Worm (Caenorhabditis elegans) whole organism, L2 larva: ENCODE measurements around the gene lurp-2.

ENCODE experiments used
- C34F6.9 ChIP-seq: fragments of 150-350 bp; optimal IDR thresholded peaks from 2 replicates; lab custom pipeline; 2014; ENCODE audit warnings: missing biosample characterization, missing genetic modification characterization
- F13H6.1 ChIP-seq: sonication (generic microtip); optimal IDR thresholded peaks from 2 replicates; lab custom pipeline; 2016; ENCODE audit warnings: missing genetic modification characterization, missing compliant biosample characterization
- R02D3.7 ChIP-seq: fragments of 150-350 bp; optimal IDR thresholded peaks from 2 replicates; lab custom pipeline; 2014; ENCODE audit warnings: missing biosample characterization, missing genetic modification characterization
- ZK546.5 ChIP-seq: sonication (generic microtip); optimal IDR thresholded peaks from 2 replicates; lab custom pipeline; 2017; ENCODE audit warnings: missing biosample characterization, missing genetic modification characterization
- alr-1 ChIP-seq: fragments of 150-350 bp; optimal IDR thresholded peaks from 2 replicates; lab custom pipeline; 2014; ENCODE audit warnings: missing biosample characterization, missing genetic modification characterization
- ama-1 ChIP-seq: fragments of 150-350 bp; optimal IDR thresholded peaks from 2 replicates; lab custom pipeline; 2018; ENCODE audit warnings: inconsistent platforms
- blmp-1 ChIP-seq: sonication (generic microtip); optimal IDR thresholded peaks from 2 replicates; lab custom pipeline; 2017; ENCODE audit warnings: missing genetic modification characterization, mild to moderate bottlenecking, missing compliant biosample characterization, antibody characterized with exemption, moderate library complexity; ENCODE audit not compliant: insufficient read depth
- ceh-16 ChIP-seq: fragments of 150-350 bp; optimal IDR thresholded peaks from 2 replicates; lab custom pipeline; 2014; ENCODE audit warnings: missing biosample characterization, missing genetic modification characterization
- ceh-82 ChIP-seq: fragments of 150-350 bp; optimal IDR thresholded peaks from 2 replicates; lab custom pipeline; 2014; ENCODE audit warnings: missing biosample characterization, missing genetic modification characterization
- crh-2 ChIP-seq: sonication (generic microtip); optimal IDR thresholded peaks from 2 replicates; lab custom pipeline; 2017; ENCODE audit warnings: missing biosample characterization, missing genetic modification characterization
- dmd-4 ChIP-seq: sonication (generic microtip); optimal IDR thresholded peaks from 2 replicates; lab custom pipeline; 2017; ENCODE audit warnings: missing biosample characterization, missing genetic modification characterization
- elt-1 ChIP-seq: fragments of 150-350 bp; optimal IDR thresholded peaks from 2 replicates; lab custom pipeline; 2014; ENCODE audit warnings: missing biosample characterization, missing genetic modification characterization
- elt-3 ChIP-seq: sonication (generic microtip); optimal IDR thresholded peaks from 2 replicates; lab custom pipeline; 2017; ENCODE audit warnings: missing biosample characterization, missing genetic modification characterization
- fos-1 ChIP-seq: fragments of 150-350 bp; optimal IDR thresholded peaks from 2 replicates; lab custom pipeline; 2014; ENCODE audit warnings: missing biosample characterization, missing genetic modification characterization
- lin-11 ChIP-seq: fragments of 150-350 bp; sonication (generic microtip); optimal IDR thresholded peaks from 2 replicates; lab custom pipeline; 2014; ENCODE audit warnings: missing biosample characterization, missing genetic modification characterization, inconsistent platforms, mixed read lengths
- lin-13 ChIP-seq: fragments of 150-350 bp; optimal IDR thresholded peaks from 2 replicates; lab custom pipeline; 2014; ENCODE audit warnings: missing biosample characterization, missing genetic modification reagents, missing genetic modification characterization
- lin-39 ChIP-seq: fragments of 150-350 bp; optimal IDR thresholded peaks from 2 replicates; lab custom pipeline; 2014; ENCODE audit warnings: missing biosample characterization, missing genetic modification reagents, missing genetic modification characterization
- lsy-2 ChIP-seq, 2 experiments: fragments of 150-350 bp in 1 of 2; sonication (generic microtip) in 1 of 2; optimal IDR thresholded peaks; 2 replicates each; lab custom pipeline; 2014 to 2017; ENCODE audit warnings: missing biosample characterization in 2 of 2, missing genetic modification characterization in 2 of 2
- mab-5 ChIP-seq: fragments of 150-350 bp; optimal IDR thresholded peaks from 2 replicates; lab custom pipeline; 2014; ENCODE audit warnings: missing biosample characterization, missing genetic modification characterization
- mdl-1 ChIP-seq, 2 experiments: fragments of 150-350 bp in 1 of 2; sonication (generic microtip) in 1 of 2; optimal IDR thresholded peaks; 2 replicates each; lab custom pipeline; 2017; ENCODE audit warnings: missing biosample characterization in 2 of 2, missing genetic modification characterization in 2 of 2
- nhr-10 ChIP-seq: sonication (generic microtip); optimal IDR thresholded peaks from 2 replicates; lab custom pipeline; 2017; ENCODE audit warnings: missing biosample characterization, missing genetic modification characterization
- nhr-11 ChIP-seq: fragments of 150-350 bp; optimal IDR thresholded peaks from 2 replicates; lab custom pipeline; 2014; ENCODE audit warnings: missing biosample characterization, missing genetic modification characterization
- nhr-12 ChIP-seq: fragments of 150-350 bp; optimal IDR thresholded peaks from 2 replicates; lab custom pipeline; 2014; ENCODE audit warnings: missing biosample characterization, missing genetic modification characterization
- nhr-129 ChIP-seq: fragments of 150-350 bp; optimal IDR thresholded peaks from 2 replicates; lab custom pipeline; 2014; ENCODE audit warnings: missing biosample characterization, missing genetic modification characterization
- nhr-21 ChIP-seq: fragments of 150-350 bp; optimal IDR thresholded peaks from 2 replicates; lab custom pipeline; 2014; ENCODE audit warnings: missing biosample characterization, missing genetic modification characterization
- nhr-23 ChIP-seq: fragments of 150-350 bp; optimal IDR thresholded peaks from 2 replicates; lab custom pipeline; 2014; ENCODE audit warnings: missing biosample characterization, missing genetic modification reagents, missing genetic modification characterization
- nhr-237 ChIP-seq: fragments of 150-350 bp; optimal IDR thresholded peaks from 2 replicates; lab custom pipeline; 2014; ENCODE audit warnings: missing biosample characterization, missing genetic modification characterization
- nhr-6 ChIP-seq: fragments of 150-350 bp; optimal IDR thresholded peaks from 2 replicates; lab custom pipeline; 2014; ENCODE audit warnings: missing biosample characterization, missing genetic modification characterization
- nhr-77 ChIP-seq: fragments of 150-350 bp; optimal IDR thresholded peaks from 2 replicates; lab custom pipeline; 2014; ENCODE audit warnings: missing biosample characterization, missing genetic modification characterization
- sem-4 ChIP-seq: fragments of 150-350 bp; optimal IDR thresholded peaks from 2 replicates; lab custom pipeline; 2014; ENCODE audit warnings: missing biosample characterization, missing genetic modification reagents, missing genetic modification characterization
- skn-1 ChIP-seq: sonication (generic microtip); optimal IDR thresholded peaks from 2 replicates; lab custom pipeline; 2017; ENCODE audit warnings: missing biosample characterization, missing genetic modification characterization
- sma-9 ChIP-seq, 2 experiments: fragments of 150-350 bp in 1 of 2; sonication (generic microtip) in 1 of 2; optimal IDR thresholded peaks; 2 replicates each; lab custom pipeline; 2014 to 2016; ENCODE audit warnings: missing genetic modification characterization in 2 of 2, mild to moderate bottlenecking in 1 of 2, missing biosample characterization in 1 of 2, missing compliant biosample characterization in 1 of 2, missing genetic modification reagents in 1 of 2, moderate library complexity in 1 of 2
- snpc-4 ChIP-seq: fragments of 150-350 bp; optimal IDR thresholded peaks from 2 replicates; lab custom pipeline; 2014; ENCODE audit warnings: missing biosample characterization, missing genetic modification characterization
- unc-39 ChIP-seq: fragments of 150-350 bp; optimal IDR thresholded peaks from 2 replicates; lab custom pipeline; 2014; ENCODE audit warnings: missing biosample characterization, missing genetic modification characterization
- unc-55 ChIP-seq: fragments of 150-350 bp; sonication (generic microtip); optimal IDR thresholded peaks from 3 replicates; lab custom pipeline; 2014; ENCODE audit warnings: missing biosample characterization, missing genetic modification reagents, missing genetic modification characterization
- zag-1 ChIP-seq: fragments of 150-350 bp; optimal IDR thresholded peaks from 2 replicates; lab custom pipeline; 2014; ENCODE audit warnings: missing biosample characterization, missing genetic modification characterization
- ztf-11 ChIP-seq: sonication (generic microtip); optimal IDR thresholded peaks from 2 replicates; lab custom pipeline; 2017; ENCODE audit warnings: missing biosample characterization, missing genetic modification characterization

The lurp-2 gene

ce11 chrV:13472062-13472461 is 18.6 kb downstream of the lurp-2 start:
- TF ChIP-seq nhr-129 (tag; lab: Kevin White, UChicago) (peak; percentile 10), unc-55 (GFP tag; lab: Kevin White, UChicago) (no peak), C34F6.9 (tag; lab: Kevin White, UChicago) (peak; percentile 25), ZK546.5 (tag; lab: Kevin White, UChicago) (no peak), sma-9 (GFP tag; optimal IDR thresholded peaks at IDR 0.05; lab: Kevin White, UChicago) (peak; percentile 19), sma-9 (tag; optimal IDR thresholded peaks at IDR 0.05; lab: Kevin White, UChicago) (no peak), zag-1 (tag; lab: Kevin White, UChicago) (no peak)

DNA sequence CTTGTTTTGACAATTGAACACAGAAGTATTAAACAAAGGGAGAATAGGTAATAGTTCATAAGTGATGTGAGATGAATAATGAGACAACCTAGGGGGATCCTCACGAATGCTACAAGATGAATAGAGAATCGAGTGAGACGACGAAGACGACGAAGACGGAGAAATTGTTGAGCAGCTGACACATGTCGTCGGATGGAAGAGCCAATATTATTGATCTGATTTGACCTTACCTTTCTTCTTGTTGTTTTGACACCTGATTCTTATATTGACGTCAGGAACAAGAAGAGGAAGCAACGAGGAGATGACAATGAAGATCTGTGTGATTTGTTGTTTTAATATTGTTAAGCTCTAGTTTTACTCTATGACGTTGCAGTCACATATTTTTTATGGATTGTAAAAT is 20.0 kb downstream of the lurp-2 start, which contains the start of gene T10G3.1:
T10G3.1 (minus strand) TSS at position 213 of the 400 bp plus-strand sequence.
- TF ChIP-seq elt-3 (tag; lab: Kevin White, UChicago), result no peak
- peak in 1 of 2 experiments; percentile 27 for TF ChIP-seq lsy-2 (tag; optimal IDR thresholded peaks at IDR 0.05; lab: Kevin White, UChicago)
- no peak for TF ChIP-seq unc-39
- no peak for TF ChIP-seq F13H6.1 (tag; lab: Kevin White, UChicago)
- TF ChIP-seq sem-4, result no peak
- TF ChIP-seq nhr-129 (tag; lab: Kevin White, UChicago), result peak; percentile 62
- TF ChIP-seq ama-1, result no peak
- peak; percentile 8 for TF ChIP-seq mab-5 (tag; lab: Kevin White, UChicago)
- no peak for TF ChIP-seq skn-1

DNA sequence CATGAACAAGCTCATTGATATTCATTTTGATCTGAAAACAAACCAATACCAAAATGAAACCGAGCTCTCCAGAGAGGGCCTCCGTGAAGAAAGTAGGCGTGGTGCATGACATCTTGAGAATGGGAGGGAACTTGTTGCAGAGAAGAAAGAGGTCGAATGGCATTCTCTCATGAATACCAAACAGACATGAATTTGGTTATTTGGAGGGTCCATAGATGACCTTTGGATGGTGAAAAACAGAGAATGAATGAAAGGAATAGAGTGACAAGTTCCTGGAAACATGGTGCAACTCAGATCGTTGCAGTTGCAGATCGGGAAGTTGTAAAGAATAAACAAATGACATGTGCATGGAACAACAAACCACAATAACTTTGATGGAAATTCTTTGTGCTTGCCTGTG is 22.9 kb downstream of the lurp-2 start, which contains the start of gene T10G3.8:
T10G3.8 (minus strand) TSS at position 101 of the 400 bp plus-strand sequence.
- TF ChIP-seq mdl-1 (tag; optimal IDR thresholded peaks at IDR 0.05; lab: Kevin White, UChicago) (no peak), F13H6.1 (tag; lab: Kevin White, UChicago) (no peak), sma-9 (GFP tag; optimal IDR thresholded peaks at IDR 0.05; lab: Kevin White, UChicago) (no peak), sma-9 (tag; optimal IDR thresholded peaks at IDR 0.05; lab: Kevin White, UChicago) (no peak), nhr-21 (tag; lab: Kevin White, UChicago) (no peak), blmp-1 (tag; lab: Kevin White, UChicago) (no peak), lin-39 (no peak), alr-1 (no peak), lin-11 (no peak), nhr-12 (no peak), dmd-4 (tag; lab: Kevin White, UChicago) (no peak), sem-4 (no peak), ceh-82 (tag; lab: Kevin White, UChicago) (no peak), nhr-11 (tag; lab: Kevin White, UChicago) (no peak), mab-5 (tag; lab: Kevin White, UChicago) (no peak), nhr-77 (tag; lab: Kevin White, UChicago) (no peak), ZK546.5 (tag; lab: Kevin White, UChicago) (no peak), R02D3.7 (tag; lab: Kevin White, UChicago) (no peak), lsy-2 (tag; optimal IDR thresholded peaks at IDR 0.05; lab: Kevin White, UChicago) (no peak), unc-39 (no peak), C34F6.9 (tag; lab: Kevin White, UChicago) (no peak)
- TF ChIP-seq, all 48 proteins: peak for 0

ce11 chrV:13479766-13480165 is 26.3 kb downstream of the lurp-2 start, which contains the start of gene T10G3.2:
Gene T10G3.2 (minus strand): TSS chrV:13479866.
- TF ChIP-seq blmp-1 (tag; lab: Kevin White, UChicago), result no peak
- TF ChIP-seq nhr-11 (tag; lab: Kevin White, UChicago), result no peak
- no peak for TF ChIP-seq nhr-6
- TF ChIP-seq unc-39, result no peak
- TF ChIP-seq R02D3.7 (tag; lab: Kevin White, UChicago), result no peak
- TF ChIP-seq ama-1, result no peak
- TF ChIP-seq sem-4, result no peak
- no peak for TF ChIP-seq lin-11
- TF ChIP-seq crh-2 (tag; lab: Kevin White, UChicago), result no peak
- TF ChIP-seq mdl-1 (tag; optimal IDR thresholded peaks at IDR 0.05; lab: Kevin White, UChicago), result no peak
- no peak for TF ChIP-seq nhr-129 (tag; lab: Kevin White, UChicago)
- TF ChIP-seq elt-1, result no peak
- no peak for TF ChIP-seq mab-5 (tag; lab: Kevin White, UChicago)
- no peak for TF ChIP-seq zag-1 (tag; lab: Kevin White, UChicago)
- TF ChIP-seq lsy-2 (tag; optimal IDR thresholded peaks at IDR 0.05; lab: Kevin White, UChicago), result no peak
- TF ChIP-seq alr-1, result no peak
- TF ChIP-seq sma-9 (GFP tag; optimal IDR thresholded peaks at IDR 0.05; lab: Kevin White, UChicago), result no peak
- TF ChIP-seq sma-9 (tag; optimal IDR thresholded peaks at IDR 0.05; lab: Kevin White, UChicago), result no peak
- no peak for TF ChIP-seq nhr-77 (tag; lab: Kevin White, UChicago)
- TF ChIP-seq snpc-4 (tag; lab: Kevin White, UChicago), result no peak

ce11 chrV:13484339-13484738 is 30.9 kb downstream of the lurp-2 start, which contains the start of gene T10G3.4:
Gene T10G3.4 (minus strand): TSS chrV:13484439.
- TF ChIP-seq sma-9 (GFP tag; optimal IDR thresholded peaks at IDR 0.05; lab: Kevin White, UChicago) (no peak), sma-9 (tag; optimal IDR thresholded peaks at IDR 0.05; lab: Kevin White, UChicago) (no peak), lin-13 (no peak), fos-1 (tag; lab: Kevin White, UChicago) (no peak), unc-39 (no peak), F13H6.1 (tag; lab: Kevin White, UChicago) (no peak), unc-55 (GFP tag; lab: Kevin White, UChicago) (no peak), nhr-23 (tag; lab: Kevin White, UChicago) (no peak), nhr-21 (tag; lab: Kevin White, UChicago) (no peak), zag-1 (tag; lab: Kevin White, UChicago) (no peak), nhr-10 (no peak), alr-1 (no peak), ceh-82 (tag; lab: Kevin White, UChicago) (no peak), ama-1 (no peak), ceh-16 (tag; lab: Kevin White, UChicago) (no peak), nhr-237 (tag; lab: Kevin White, UChicago) (no peak), ztf-11 (tag; lab: Kevin White, UChicago) (no peak)
